Worm (Caenorhabditis elegans) whole organism, late embryonic: ENCODE data around the gene nhx-4.

Source experiments
- C38D4.7 ChIP-seq: fragments of 200-800 bp; sonication (Bioruptor generic); optimal IDR thresholded peaks from 2 replicates; lab custom pipeline; 2018; ENCODE audit warnings: mild to moderate bottlenecking, missing genetic modification characterization, moderate library complexity, missing compliant biosample characterization
- F13H6.1 ChIP-seq: sonication (generic microtip); optimal IDR thresholded peaks from 2 replicates; lab custom pipeline; 2016; ENCODE audit warnings: missing genetic modification characterization, missing compliant biosample characterization
- K09A11.1 ChIP-seq: sonication (generic microtip); optimal IDR thresholded peaks from 2 replicates; lab custom pipeline; 2017; ENCODE audit warnings: antibody characterized with exemption, mild to moderate bottlenecking, missing genetic modification characterization, missing compliant biosample characterization; ENCODE audit not compliant: insufficient read depth
- Y22D7AL.16 ChIP-seq: sonication (generic microtip); optimal IDR thresholded peaks from 2 replicates; lab custom pipeline; 2016; ENCODE audit warnings: missing genetic modification characterization, missing compliant biosample characterization
- ahr-1 ChIP-seq: sonication (generic microtip); optimal IDR thresholded peaks from 2 replicates; lab custom pipeline; 2016; ENCODE audit warnings: missing genetic modification characterization, missing compliant biosample characterization
- ceh-18 ChIP-seq: sonication (generic microtip); optimal IDR thresholded peaks from 2 replicates; lab custom pipeline; 2016; ENCODE audit warnings: missing genetic modification characterization, missing compliant biosample characterization
- ceh-19 ChIP-seq: fragments of 200-800 bp; sonication (Bioruptor generic); optimal IDR thresholded peaks from 2 replicates; lab custom pipeline; 2018; ENCODE audit warnings: mild to moderate bottlenecking, missing genetic modification characterization, missing compliant biosample characterization
- ceh-24 ChIP-seq: sonication (generic microtip); optimal IDR thresholded peaks from 2 replicates; lab custom pipeline; 2016; ENCODE audit warnings: mild to moderate bottlenecking, missing genetic modification characterization, missing compliant biosample characterization
- ceh-31 ChIP-seq: sonication (generic microtip); optimal IDR thresholded peaks from 2 replicates; lab custom pipeline; 2016; ENCODE audit warnings: missing genetic modification characterization, missing compliant biosample characterization
- ceh-34 ChIP-seq: sonication (generic microtip); optimal IDR thresholded peaks from 2 replicates; lab custom pipeline; 2016; ENCODE audit warnings: mild to moderate bottlenecking, missing genetic modification characterization, missing compliant biosample characterization
- ceh-45 ChIP-seq: fragments of 200-800 bp; sonication (Bioruptor generic); IDR thresholded peaks from 2 replicates; pipeline ENCODE4 v1.3.6; 2022; ENCODE audit warnings: missing genetic modification reagents, missing genetic modification characterization, missing compliant biosample characterization
- ceh-9 ChIP-seq: sonication (generic microtip); optimal IDR thresholded peaks from 2 replicates; lab custom pipeline; 2016; ENCODE audit warnings: mild to moderate bottlenecking, missing genetic modification characterization, inconsistent platforms, missing compliant biosample characterization
- che-1 ChIP-seq: sonication (generic microtip); optimal IDR thresholded peaks from 2 replicates; lab custom pipeline; 2016; ENCODE audit warnings: mild to moderate bottlenecking, missing genetic modification characterization, missing compliant biosample characterization
- dmd-4 ChIP-seq: sonication (generic microtip); optimal IDR thresholded peaks from 2 replicates; lab custom pipeline; 2016; ENCODE audit warnings: borderline replicate concordance, missing genetic modification characterization, missing compliant biosample characterization
- elt-2 ChIP-seq: sonication (generic microtip); optimal IDR thresholded peaks from 2 replicates; lab custom pipeline; 2016; ENCODE audit warnings: missing genetic modification reagents, missing genetic modification characterization, missing compliant biosample characterization
- ets-4 ChIP-seq: sonication (generic microtip); optimal IDR thresholded peaks from 2 replicates; lab custom pipeline; 2016; ENCODE audit warnings: missing genetic modification characterization, missing compliant biosample characterization
- eyg-1 ChIP-seq: sonication (generic microtip); optimal IDR thresholded peaks from 2 replicates; lab custom pipeline; 2016; ENCODE audit warnings: missing genotype, missing genetic modification characterization, missing compliant biosample characterization
- fax-1 ChIP-seq: sonication (generic microtip); optimal IDR thresholded peaks from 2 replicates; lab custom pipeline; 2016; ENCODE audit warnings: missing genotype, missing genetic modification characterization, missing compliant biosample characterization
- fkh-6 ChIP-seq: sonication (generic microtip); optimal IDR thresholded peaks from 2 replicates; lab custom pipeline; 2016; ENCODE audit warnings: missing genetic modification characterization, missing compliant biosample characterization
- gmeb-2 ChIP-seq: sonication (generic microtip); optimal IDR thresholded peaks from 2 replicates; lab custom pipeline; 2016; ENCODE audit warnings: missing genetic modification characterization, inconsistent platforms, missing compliant biosample characterization
- hlh-13 ChIP-seq: fragments of 200-800 bp; sonication (Bioruptor generic); optimal IDR thresholded peaks from 2 replicates; lab custom pipeline; 2018; ENCODE audit warnings: mild to moderate bottlenecking, missing genetic modification characterization, missing compliant biosample characterization
- hlh-15 ChIP-seq: sonication (generic microtip); optimal IDR thresholded peaks from 2 replicates; lab custom pipeline; 2016; ENCODE audit warnings: missing genetic modification characterization, missing compliant biosample characterization
- hlh-30 ChIP-seq: sonication (generic microtip); optimal IDR thresholded peaks from 2 replicates; lab custom pipeline; 2017; ENCODE audit warnings: antibody characterized with exemption, missing genetic modification characterization, missing compliant biosample characterization; ENCODE audit not compliant: insufficient read depth
- hlh-6 ChIP-seq: sonication (generic microtip); optimal IDR thresholded peaks from 2 replicates; lab custom pipeline; 2016; ENCODE audit warnings: missing genotype, missing genetic modification characterization, missing compliant biosample characterization
- lim-6 ChIP-seq: sonication (generic microtip); optimal IDR thresholded peaks from 2 replicates; lab custom pipeline; 2016; ENCODE audit warnings: missing genetic modification characterization, missing compliant biosample characterization
- madf-2 ChIP-seq: sonication (generic microtip); optimal IDR thresholded peaks from 2 replicates; lab custom pipeline; 2017; ENCODE audit warnings: missing genetic modification characterization, missing compliant biosample characterization
- mec-3 ChIP-seq: sonication (generic microtip); optimal IDR thresholded peaks from 2 replicates; lab custom pipeline; 2016; ENCODE audit warnings: borderline replicate concordance, missing genetic modification characterization, missing compliant biosample characterization
- nfya-1 ChIP-seq: sonication (generic microtip); optimal IDR thresholded peaks from 2 replicates; lab custom pipeline; 2017; ENCODE audit warnings: missing genetic modification characterization, mild to moderate bottlenecking, missing compliant biosample characterization, antibody characterized with exemption, moderate library complexity
- nhr-11 ChIP-seq: fragments of 150-350 bp; optimal IDR thresholded peaks from 2 replicates; lab custom pipeline; 2014; ENCODE audit warnings: missing biosample characterization, missing genetic modification characterization
- nhr-232 ChIP-seq: sonication (generic microtip); optimal IDR thresholded peaks from 2 replicates; lab custom pipeline; 2016; ENCODE audit warnings: missing genetic modification characterization, missing compliant biosample characterization
- npax-4 ChIP-seq: sonication (generic microtip); optimal IDR thresholded peaks from 2 replicates; lab custom pipeline; 2016; ENCODE audit warnings: missing genetic modification characterization, missing compliant biosample characterization
- pat-9 ChIP-seq: fragments of 200-800 bp; sonication (Bioruptor generic); optimal IDR thresholded peaks from 2 replicates; lab custom pipeline; 2018; ENCODE audit warnings: mild to moderate bottlenecking, missing genetic modification characterization, moderate library complexity, missing compliant biosample characterization
- pha-2 ChIP-seq: sonication (generic microtip); optimal IDR thresholded peaks from 2 replicates; lab custom pipeline; 2017; ENCODE audit warnings: mild to moderate bottlenecking, missing genetic modification characterization, missing compliant biosample characterization
- pha-4 ChIP-seq: fragments of 150-350 bp; optimal IDR thresholded peaks from 2 replicates; lab custom pipeline; 2018; ENCODE audit warnings: missing biosample characterization, missing genetic modification reagents, missing genetic modification characterization
- pqm-1 ChIP-seq: sonication (generic microtip); optimal IDR thresholded peaks from 2 replicates; lab custom pipeline; 2016; ENCODE audit warnings: missing genetic modification characterization, missing compliant biosample characterization
- ref-2 ChIP-seq: sonication (generic microtip); optimal IDR thresholded peaks from 2 replicates; lab custom pipeline; 2016; ENCODE audit warnings: missing genetic modification characterization, missing compliant biosample characterization
- rnt-1 ChIP-seq: sonication (generic microtip); optimal IDR thresholded peaks from 2 replicates; lab custom pipeline; 2016; ENCODE audit warnings: missing genetic modification characterization, missing compliant biosample characterization
- sdc-2 ChIP-seq: sonication (generic microtip); optimal IDR thresholded peaks from 2 replicates; lab custom pipeline; 2016; ENCODE audit warnings: missing genotype, missing genetic modification characterization, missing compliant biosample characterization
- sox-4 ChIP-seq: sonication (generic microtip); optimal IDR thresholded peaks from 2 replicates; lab custom pipeline; 2017; ENCODE audit warnings: mild to moderate bottlenecking, missing genetic modification characterization, inconsistent platforms, missing compliant biosample characterization
- tbx-2 ChIP-seq: sonication (generic microtip); optimal IDR thresholded peaks from 2 replicates; lab custom pipeline; 2016; ENCODE audit warnings: missing genetic modification characterization, missing compliant biosample characterization
- unc-3 ChIP-seq, 2 experiments: fragments of 200-800 bp in 1 of 2; sonication (Bioruptor generic) in 1 of 2; sonication (generic microtip) in 1 of 2; conservative IDR thresholded peaks in 1 of 2; optimal IDR thresholded peaks in 1 of 2; 2 replicates each; pipeline versions ENCODE4 v1.3.6 to Lab custom; 2016 to 2022; ENCODE audit warnings: missing compliant biosample characterization in 2 of 2, missing genetic modification characterization in 2 of 2, missing genetic modification reagents in 1 of 2
- unc-55 ChIP-seq: sonication (generic microtip); optimal IDR thresholded peaks from 2 replicates; lab custom pipeline; 2017; ENCODE audit warnings: missing biosample characterization, missing genetic modification reagents, missing genetic modification characterization
- zip-5 ChIP-seq: sonication (generic microtip); optimal IDR thresholded peaks from 2 replicates; lab custom pipeline; 2016; ENCODE audit warnings: missing genetic modification characterization, missing compliant biosample characterization
- ztf-16 ChIP-seq: sonication (generic microtip); optimal IDR thresholded peaks from 2 replicates; lab custom pipeline; 2017; ENCODE audit warnings: missing genetic modification characterization, missing compliant biosample characterization

nhx-4 gene

ce11 chrX:6913989-6914388, at the start of gene nhx-4:
nhx-4 (plus strand) TSS chrX:6914289.
- no peak for TF ChIP-seq C38D4.7 (GFP tag; lab: Kevin White, UChicago)
- no peak for TF ChIP-seq ceh-34
- TF ChIP-seq pha-4 (tag; lab: Kevin White, UChicago) = no peak
- TF ChIP-seq lim-6 (tag; lab: Kevin White, UChicago) = no peak
- no peak for TF ChIP-seq ceh-9 (tag; lab: Kevin White, UChicago)
- no peak for TF ChIP-seq sox-4 (tag; lab: Kevin White, UChicago)
- TF ChIP-seq tbx-2 (tag; lab: Kevin White, UChicago) = no peak
- no peak for TF ChIP-seq rnt-1 (tag; lab: Kevin White, UChicago)
- no peak for TF ChIP-seq zip-5 (tag; lab: Kevin White, UChicago)
- TF ChIP-seq ahr-1 (tag; lab: Kevin White, UChicago) = no peak
- no peak for TF ChIP-seq hlh-13 (GFP tag; lab: Kevin White, UChicago)
- TF ChIP-seq Y22D7AL.16 (tag; lab: Kevin White, UChicago) = no peak
- TF ChIP-seq, all 69 proteins: peak for 0

- TF ChIP-seq hlh-6 (tag; lab: Kevin White, UChicago) (no peak), nhr-232 (tag; lab: Kevin White, UChicago) (no peak), ceh-18 (tag; lab: Kevin White, UChicago) (no peak), fkh-6 (no peak), dmd-4 (no peak), npax-4 (tag; lab: Kevin White, UChicago) (no peak), C38D4.7 (GFP tag; lab: Kevin White, UChicago) (no peak), nfya-1 (no peak), elt-2 (tag; lab: Kevin White, UChicago) (no peak), pqm-1 (tag; lab: Kevin White, UChicago) (no peak), unc-55 (GFP tag; lab: Kevin White, UChicago) (no peak), ceh-9 (tag; lab: Kevin White, UChicago) (no peak), rnt-1 (tag; lab: Kevin White, UChicago) (no peak)
Observed at ce11 chrX:6865839-6866238, 48.2 kb upstream of the nhx-4 start, which contains the start of gene odr-10. odr-10 (minus strand) TSS chrX:6865939.

ce11 chrX:6866900-6867299, 47.2 kb upstream of the nhx-4 start:
- TF ChIP-seq hlh-6 (tag; lab: Kevin White, UChicago) = no peak
- no peak for TF ChIP-seq pha-2 (tag; lab: Kevin White, UChicago)
- TF ChIP-seq hlh-30 (tag; lab: Kevin White, UChicago) = no peak
- TF ChIP-seq dmd-4 = no peak
- no peak for TF ChIP-seq K09A11.1 (tag; lab: Kevin White, UChicago)
- no peak for TF ChIP-seq sdc-2 (tag; lab: Kevin White, UChicago)
- TF ChIP-seq hlh-15 = no peak
- no peak for TF ChIP-seq fax-1 (tag; lab: Kevin White, UChicago)
- TF ChIP-seq lim-6 (tag; lab: Kevin White, UChicago) = no peak
- no peak for TF ChIP-seq ets-4 (tag; lab: Kevin White, UChicago)

- TF ChIP-seq hlh-6 (tag; lab: Kevin White, UChicago) (peak; percentile 31), elt-2 (tag; lab: Kevin White, UChicago) (peak; percentile 8), ceh-18 (tag; lab: Kevin White, UChicago) (peak; percentile 5), ref-2 (tag; lab: Kevin White, UChicago) (peak; percentile 32), madf-2 (no peak), ceh-19 (GFP tag; lab: Kevin White, UChicago) (no peak), ahr-1 (tag; lab: Kevin White, UChicago) (no peak), pat-9 (tag; lab: Kevin White, UChicago) (peak; percentile 1), hlh-13 (GFP tag; lab: Kevin White, UChicago) (no peak), ztf-16 (tag; lab: Kevin White, UChicago) (no peak), ceh-24 (tag; lab: Kevin White, UChicago) (no peak), che-1 (tag; lab: Kevin White, UChicago) (peak; percentile 32), mec-3 (no peak), dmd-4 (no peak), fax-1 (tag; lab: Kevin White, UChicago) (no peak), F13H6.1 (no peak), C38D4.7 (GFP tag; lab: Kevin White, UChicago) (peak; percentile 42), pha-4 (tag; lab: Kevin White, UChicago) (no peak), nhr-11 (tag; lab: Kevin White, UChicago) (no peak), ceh-45 (GFP tag; lab: Robert Waterston, UW) (0 out of 2 replicates have a peak, but pooled peaks have one; percentile 15), unc-3 (GFP tag; conservative IDR thresholded peaks at IDR 0.05; lab: Robert Waterston, UW) (no peak), unc-3 (tag; optimal IDR thresholded peaks at IDR 0.05; lab: Kevin White, UChicago) (no peak), sox-4 (tag; lab: Kevin White, UChicago) (no peak), ceh-31 (tag; lab: Kevin White, UChicago) (no peak), sdc-2 (tag; lab: Kevin White, UChicago) (no peak), eyg-1 (tag; lab: Kevin White, UChicago) (no peak), nhr-232 (tag; lab: Kevin White, UChicago) (no peak), gmeb-2 (tag; lab: Kevin White, UChicago) (peak; percentile 47), pqm-1 (tag; lab: Kevin White, UChicago) (no peak)
Observed at ce11 chrX:6867707-6868106, 46.4 kb upstream of the nhx-4 start.
